Worm (Caenorhabditis elegans): Measurements from ENCODE around the gene glb-33.
A peak's percentile ranks its signal among the peaks of the same experiment; 100 is the strongest.

Gene glb-33

DNA sequence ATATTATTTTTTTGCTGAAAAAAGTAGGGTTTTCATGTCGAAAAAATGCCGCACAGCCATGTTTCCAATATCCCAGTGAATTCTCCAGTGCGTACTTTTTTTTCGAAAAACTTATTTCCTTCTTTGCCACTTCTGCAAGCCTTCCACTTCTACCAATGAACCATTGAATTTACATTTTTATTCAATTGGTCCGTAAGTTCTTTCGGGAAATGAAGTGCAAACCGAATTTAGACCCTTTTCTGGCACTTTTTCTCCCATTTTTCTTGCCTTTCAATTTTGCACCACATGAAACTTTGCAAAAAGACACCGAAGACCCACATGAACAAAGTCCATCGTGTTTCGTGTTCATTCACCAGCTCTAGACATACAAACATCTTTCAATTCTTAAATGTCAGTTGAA, 9.2 kb upstream of the glb-33 start:
- TF ChIP-seq ctbp-1 (GFP tag; IDR thresholded peaks at IDR 0.05) (no peak), daf-12 (tag; optimal IDR thresholded peaks at IDR 0.05) (no peak), vab-7 (GFP tag; IDR thresholded peaks at IDR 0.05) (no peak), ceh-82 (tag; optimal IDR thresholded peaks at IDR 0.05) (no peak), dmd-9 (GFP tag; IDR thresholded peaks at IDR 0.05) (no peak), egl-27 (tag; optimal IDR thresholded peaks at IDR 0.05) (no peak), mdl-1 (tag; optimal IDR thresholded peaks at IDR 0.05) (no peak)

DNA sequence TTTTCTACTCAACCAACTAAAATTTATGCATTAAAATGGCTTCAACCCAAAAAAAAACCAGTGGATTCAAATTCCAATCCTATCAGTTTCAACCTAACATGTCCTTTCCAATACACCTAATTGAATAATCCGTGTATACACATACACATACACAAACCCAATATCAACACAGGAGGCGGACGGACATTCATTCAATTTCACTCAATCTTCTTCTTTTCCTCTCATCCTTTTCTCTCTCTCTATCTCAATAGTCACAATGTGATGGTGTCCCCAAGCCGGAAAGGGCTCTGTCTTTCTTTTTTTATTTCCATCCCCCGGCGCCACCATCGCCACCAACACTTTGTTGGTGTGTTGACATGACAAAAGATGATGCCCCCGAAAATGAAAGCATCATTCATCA, 2.1 kb upstream of the glb-33 start:
- no peak for TF ChIP-seq lin-29 (GFP tag; IDR thresholded peaks at IDR 0.05)
- no peak for TF ChIP-seq nhr-10 (tag; optimal IDR thresholded peaks at IDR 0.05)
- no peak for TF ChIP-seq ceh-20 (GFP tag; IDR thresholded peaks at IDR 0.05)
- TF ChIP-seq spr-1 (tag; optimal IDR thresholded peaks at IDR 0.05), result no peak
- TF ChIP-seq T20F7.1 (GFP tag; optimal IDR thresholded peaks at IDR 0.05), result no peak
- TF ChIP-seq mep-1 (tag; optimal IDR thresholded peaks at IDR 0.05), result peak; percentile 1
- no peak for TF ChIP-seq Y5F2A.4 (GFP tag; optimal IDR thresholded peaks at IDR 0.05)
- TF ChIP-seq lin-1 (GFP tag; IDR thresholded peaks at IDR 0.05), result no peak
- no peak for TF ChIP-seq snpc-1.2 (GFP tag; IDR thresholded peaks at IDR 0.05)
- TF ChIP-seq ctbp-1 (GFP tag; IDR thresholded peaks at IDR 0.05), result no peak
- peak; percentile 64 for TF ChIP-seq ces-1 (GFP tag; optimal IDR thresholded peaks at IDR 0.05)
- no peak for TF ChIP-seq cey-2 (tag; optimal IDR thresholded peaks at IDR 0.05; ENCODE audit: borderline replicate concordance, insufficient read depth)
- TF ChIP-seq arid-1 (GFP tag; conservative IDR thresholded peaks at IDR 0.05), result no peak
- no peak for TF ChIP-seq Y75B8A.6 (GFP tag; IDR thresholded peaks at IDR 0.05)
- TF ChIP-seq nhr-77 (tag; optimal IDR thresholded peaks at IDR 0.05), result no peak
- TF ChIP-seq dve-1 (tag; optimal IDR thresholded peaks at IDR 0.05; ENCODE audit: insufficient read depth), result no peak
- TF ChIP-seq aha-1 (tag), result no peak

DNA sequence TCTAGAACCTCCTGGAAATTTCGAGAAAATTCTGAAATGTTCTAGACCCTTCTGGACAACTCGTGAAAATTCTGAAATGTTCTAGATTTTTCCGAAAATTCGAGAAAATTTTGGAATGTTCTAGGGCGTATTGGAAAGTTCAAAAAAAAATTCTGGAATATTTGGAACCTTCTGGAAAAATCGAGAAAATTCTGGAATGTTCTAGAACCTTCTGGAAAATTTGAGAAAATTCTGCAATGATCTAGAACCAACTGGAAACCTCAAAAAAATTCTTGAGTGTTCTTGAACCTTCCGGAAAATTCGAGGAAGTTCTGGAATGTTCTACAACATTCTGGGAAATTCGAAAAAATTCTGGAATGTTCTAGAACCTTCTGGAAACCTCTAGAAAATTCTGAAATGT, 395 bp downstream of the glb-33 start:
- TF ChIP-seq pha-4 (GFP tag; IDR thresholded peaks at IDR 0.05) (no peak), pha-4 (tag; optimal IDR thresholded peaks at IDR 0.05) (no peak), ces-1 (GFP tag; optimal IDR thresholded peaks at IDR 0.05) (no peak), aly-2 (tag; optimal IDR thresholded peaks at IDR 0.05) (no peak), mep-1 (tag; optimal IDR thresholded peaks at IDR 0.05) (no peak), lin-15B (tag; optimal IDR thresholded peaks at IDR 0.05) (no peak), attf-4 (tag; optimal IDR thresholded peaks at IDR 0.05) (no peak), ama-1 (optimal IDR thresholded peaks at IDR 0.05) (no peak), zfp-2 (tag; optimal IDR thresholded peaks at IDR 0.05) (no peak), snpc-1.2 (GFP tag; IDR thresholded peaks at IDR 0.05) (no peak), T26A8.4 (GFP tag; IDR thresholded peaks at IDR 0.05) (no peak), saeg-2 (GFP tag; IDR thresholded peaks at IDR 0.05) (no peak), ceh-32 (tag; optimal IDR thresholded peaks at IDR 0.05; ENCODE audit: poor library complexity) (no peak), daf-16 (GFP tag; optimal IDR thresholded peaks at IDR 0.05) (no peak), daf-16 (tag; optimal IDR thresholded peaks at IDR 0.05) (no peak)

DNA sequence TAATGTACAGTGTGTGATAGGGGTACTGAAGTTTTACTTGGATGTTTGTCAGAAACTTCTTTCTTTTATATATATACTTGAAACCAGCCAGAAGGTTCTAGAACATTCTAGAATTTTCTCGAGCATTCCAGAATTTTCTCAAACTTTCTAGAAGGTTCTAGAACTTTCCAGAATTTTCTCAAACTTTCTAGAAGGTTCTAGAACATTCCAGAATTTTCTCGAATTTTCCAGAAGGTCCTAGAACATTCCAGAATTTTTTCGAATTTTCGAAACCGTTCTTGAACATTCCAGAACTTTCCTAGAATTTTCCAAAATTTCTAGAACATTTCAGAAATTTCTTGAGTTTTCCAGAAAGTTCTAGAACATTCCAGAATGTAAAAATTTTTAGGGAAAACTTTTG, 3.4 kb downstream of the glb-33 start:
- TF ChIP-seq ceh-32 (tag; optimal IDR thresholded peaks at IDR 0.05; ENCODE audit: poor library complexity) (no peak), arid-1 (GFP tag; conservative IDR thresholded peaks at IDR 0.05) (no peak), zip-2 (tag; optimal IDR thresholded peaks at IDR 0.05) (no peak), aly-2 (tag; optimal IDR thresholded peaks at IDR 0.05) (no peak), ztf-11 (tag; optimal IDR thresholded peaks at IDR 0.05) (no peak), ztf-7 (tag; optimal IDR thresholded peaks at IDR 0.05) (no peak), nhr-25 (tag; optimal IDR thresholded peaks at IDR 0.05; ENCODE audit: borderline replicate concordance, insufficient read depth) (no peak), madf-9 (GFP tag; conservative IDR thresholded peaks at IDR 0.05) (no peak), mes-2 (tag; optimal IDR thresholded peaks at IDR 0.05; ENCODE audit: poor library complexity, severe bottlenecking) (no peak), pqm-1 (tag; optimal IDR thresholded peaks at IDR 0.05) (no peak), nhr-77 (tag; optimal IDR thresholded peaks at IDR 0.05) (no peak), tag-97 (GFP tag; IDR thresholded peaks at IDR 0.05) (no peak), mep-1 (tag; optimal IDR thresholded peaks at IDR 0.05) (no peak), ZK546.5 (tag; optimal IDR thresholded peaks at IDR 0.05) (no peak), F37D6.2 (tag; optimal IDR thresholded peaks at IDR 0.05) (no peak), duxl-1 (tag; optimal IDR thresholded peaks at IDR 0.05; ENCODE audit: poor library complexity) (no peak), fkh-10 (GFP tag; optimal IDR thresholded peaks at IDR 0.05) (no peak)

All from whole organism, L4 larva.